Fruit fly (Drosophila melanogaster) whole organism, prepupa: Measurements from ENCODE around the gene CG32815.
A peak's percentile ranks its signal among the peaks of the same experiment; 100 is the strongest.

Source experiments
- Blimp-1 ChIP-seq: fragments of 200-800 bp; sonication (Bioruptor generic); optimal IDR thresholded peaks from 3 replicates; lab custom pipeline; 2017; ENCODE audit warnings: missing biosample characterization, missing genetic modification characterization, mild to moderate bottlenecking, moderate library complexity, missing genetic modification reagents
- CG16779 ChIP-seq: fragments of 200-800 bp; sonication (Bioruptor generic); optimal IDR thresholded peaks from 3 replicates; lab custom pipeline; 2017; ENCODE audit warnings: missing biosample characterization, mild to moderate bottlenecking, missing genetic modification characterization
- CG32006 ChIP-seq: fragments of 200-800 bp; sonication (Bioruptor generic); optimal IDR thresholded peaks from 3 replicates; lab custom pipeline; 2017; ENCODE audit warnings: missing biosample characterization, mild to moderate bottlenecking, missing genetic modification characterization
- CG6163 ChIP-seq: fragments of 200-800 bp; sonication (Bioruptor generic); IDR thresholded peaks from 3 replicates; pipeline ENCODE4 v1.3.6; 2022; ENCODE audit warnings: missing biosample characterization, missing genetic modification characterization
- CG6854 ChIP-seq: fragments of 200-800 bp; sonication (Bioruptor generic); optimal IDR thresholded peaks from 2 replicates; lab custom pipeline; 2017; ENCODE audit warnings: missing biosample characterization, mild to moderate bottlenecking, missing genetic modification characterization
- CG8632 ChIP-seq: fragments of 200-800 bp; sonication (Bioruptor generic); optimal IDR thresholded peaks from 3 replicates; lab custom pipeline; 2016; ENCODE audit warnings: missing biosample characterization, missing genetic modification characterization
- Hr39 ChIP-seq: fragments of 200-800 bp; sonication (Bioruptor generic); optimal IDR thresholded peaks from 2 replicates; lab custom pipeline; 2016; ENCODE audit warnings: missing biosample characterization, missing genetic modification characterization
- Hr4 ChIP-seq: fragments of 200-800 bp; sonication (Bioruptor generic); optimal IDR thresholded peaks from 3 replicates; lab custom pipeline; 2016; ENCODE audit warnings: missing biosample characterization, missing genetic modification characterization
- acj6 ChIP-seq: fragments of 200-800 bp; sonication (Bioruptor generic); optimal IDR thresholded peaks from 3 replicates; lab custom pipeline; 2016; ENCODE audit warnings: missing biosample characterization, missing genetic modification characterization
- dsx ChIP-seq: fragments of 200-800 bp; optimal IDR thresholded peaks from 3 replicates; lab custom pipeline; 2019; ENCODE audit warnings: missing biosample characterization, mild to moderate bottlenecking, missing genetic modification characterization, moderate library complexity; ENCODE audit not compliant: poor library complexity, severe bottlenecking
- fd59A ChIP-seq: fragments of 200-800 bp; sonication (Bioruptor generic); optimal IDR thresholded peaks from 2 replicates; lab custom pipeline; 2017; ENCODE audit warnings: missing biosample characterization, mild to moderate bottlenecking, missing genetic modification characterization, missing genetic modification reagents
- spab ChIP-seq: fragments of 200-800 bp; sonication (Bioruptor generic); optimal IDR thresholded peaks from 2 replicates; lab custom pipeline; 2017; ENCODE audit warnings: missing biosample characterization, mild to moderate bottlenecking, missing genetic modification characterization, missing genetic modification reagents

DNA sequence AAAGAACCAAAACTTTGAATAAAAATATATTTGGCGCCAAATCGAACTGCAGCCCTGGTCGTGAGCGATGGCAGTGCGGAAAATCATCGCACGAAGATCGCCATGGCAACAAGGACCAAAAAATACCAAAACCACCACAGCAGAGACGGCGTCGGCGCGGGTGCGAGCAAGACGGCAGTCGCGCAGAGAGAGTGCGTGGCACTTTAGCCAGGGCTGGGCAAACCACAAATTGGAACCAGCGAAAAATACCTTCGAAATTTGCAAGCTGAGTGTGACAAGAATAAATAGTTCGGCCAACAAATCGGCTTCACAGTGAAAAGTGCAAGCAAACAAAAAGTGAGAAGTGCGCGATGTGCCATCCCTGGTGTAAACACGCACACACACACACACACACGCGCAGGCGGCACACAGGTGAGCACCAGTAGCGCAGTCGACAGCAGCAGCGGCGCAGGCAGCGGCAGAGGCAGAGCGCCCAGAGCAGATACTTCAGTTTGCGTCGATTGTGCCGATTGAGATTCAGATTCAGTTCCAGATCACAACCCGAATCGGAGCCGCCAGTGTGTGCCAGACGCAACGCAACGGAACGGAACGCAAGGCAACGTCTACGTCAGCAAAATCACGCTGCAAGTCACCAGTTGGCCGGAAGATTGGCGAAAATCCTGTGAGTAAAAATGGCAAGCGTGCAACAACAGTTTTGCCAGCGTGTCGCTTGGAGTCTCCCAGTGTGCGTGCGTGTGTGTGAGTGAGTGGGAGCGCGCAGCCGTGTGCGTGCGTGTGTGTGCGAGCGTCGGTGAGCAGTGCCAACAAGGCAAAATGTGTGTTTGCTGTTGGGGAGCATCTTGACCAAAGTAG is 3.0 kb downstream of the CG32815 start, which contains the start of gene TRAM:
- TF ChIP-seq CG8632 (GFP tag; lab: Kevin White, UChicago) (peak; percentile 95), CG32006 (GFP tag; lab: Kevin White, UChicago) (peak; percentile 98), Blimp-1 (GFP tag; lab: Kevin White, UChicago) (peak; percentile 92), fd59A (GFP tag; lab: Kevin White, UChicago) (peak; percentile 98), Hr39 (peak; percentile 97), CG6854 (GFP tag; lab: Kevin White, UChicago) (peak; percentile 95), dsx (GFP tag; lab: Kevin White, UChicago) (peak; percentile 94), spab (GFP tag; lab: Kevin White, UChicago) (peak; percentile 96), acj6 (GFP tag; lab: Kevin White, UChicago) (peak; percentile 96), Hr4 (GFP tag; lab: Kevin White, UChicago) (peak; percentile 98), CG6163 (GFP tag; lab: Robert Waterston, UW) (peak; percentile 99), CG16779 (peak; percentile 96)
